Fruit fly (Drosophila melanogaster) Kc167 (cell line): Measurements from ENCODE around the gene CG4511.

Experiments
- Sin3A ChIP-seq: fragments of >200 bp; optimal IDR thresholded peaks from 2 replicates; lab custom pipeline; 2018; ENCODE audit warnings: missing external identifiers
- h ChIP-seq: fragments of >200 bp; optimal IDR thresholded peaks from 3 replicates; lab custom pipeline; 2018; ENCODE audit warnings: missing external identifiers
- insv ChIP-seq: fragments of >200 bp; optimal IDR thresholded peaks from 3 replicates; lab custom pipeline; 2018; ENCODE audit warnings: missing external identifiers
- psq ChIP-seq: fragments of >200 bp; optimal IDR thresholded peaks from 2 replicates; lab custom pipeline; 2017; ENCODE audit warnings: missing external identifiers

DNA sequence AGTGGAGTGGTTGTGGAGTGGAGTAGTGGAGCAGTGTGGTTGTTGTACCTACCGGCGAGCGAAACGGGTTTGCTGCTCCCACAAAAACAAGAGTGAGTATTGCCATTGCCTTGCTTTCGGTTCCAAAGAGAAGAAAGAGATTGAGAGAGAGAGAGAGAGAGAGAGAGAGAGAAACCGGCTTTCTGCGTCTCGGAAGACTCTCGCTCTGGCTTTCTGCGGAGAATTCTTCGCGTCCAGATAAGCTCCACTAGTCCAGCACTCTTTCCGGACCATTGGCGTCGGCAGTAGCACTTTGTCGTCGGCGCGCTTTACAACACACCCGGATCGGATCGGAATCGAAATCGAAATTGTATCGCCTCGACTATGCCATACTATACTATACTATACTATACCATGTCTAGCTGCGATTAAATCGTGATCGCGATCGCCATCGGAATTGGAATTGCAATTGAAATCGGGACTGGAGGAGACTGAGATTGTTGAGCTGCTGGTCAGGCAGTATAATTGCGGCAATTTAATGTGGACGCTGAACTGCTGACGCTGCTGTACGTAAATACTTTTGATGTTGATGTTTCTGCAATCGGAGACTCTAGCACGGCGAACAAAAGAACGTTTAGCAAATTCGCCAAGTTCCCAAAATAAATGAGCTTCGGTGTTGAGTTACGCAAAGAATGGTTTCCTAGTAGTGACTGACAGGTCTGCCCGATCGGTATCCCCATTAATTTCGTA, 27.3 kb upstream of the CG4511 start, which contains the start of gene Cad86C:
- TF ChIP-seq Sin3A (no peak), h (lab: Kevin White, UChicago) (no peak), psq (lab: Kevin White, UChicago) (no peak), insv (no peak)
